Fruit fly (Drosophila melanogaster): ENCODE results near the gene Mesh1.

Gene Mesh1

dm6 chr3R:29207996-29208395 is 5.7 kb upstream of the Mesh1 start (continued):
- TF ChIP-seq CG11093 (GFP tag; IDR thresholded peaks at IDR 0.05) (no peak), CG4404 (GFP tag; IDR thresholded peaks at IDR 0.05) (no peak), tin (GFP tag; optimal IDR thresholded peaks at IDR 0.05) (peak; percentile 66), CG14860 (GFP tag; IDR thresholded peaks at IDR 0.05; ENCODE audit: partially characterized antibody) (no peak), chif (GFP tag; optimal IDR thresholded peaks at IDR 0.05) (peak; percentile 31 to 40), Ets97D (GFP tag; optimal IDR thresholded peaks at IDR 0.05) (no peak), fu2 (GFP tag; optimal IDR thresholded peaks at IDR 0.05) (no peak), sd (tag; optimal IDR thresholded peaks at IDR 0.05) (peak; percentile 9), Usf (GFP tag; optimal IDR thresholded peaks at IDR 0.05) (no peak), repo (GFP tag; optimal IDR thresholded peaks at IDR 0.05) (no peak), sens-2 (GFP tag; IDR thresholded peaks at IDR 0.05) (no peak), bcd (GFP tag; optimal IDR thresholded peaks at IDR 0.05) (peak; percentile 62), hkb (optimal IDR thresholded peaks at IDR 0.05) (no peak), hkb (GFP tag; IDR thresholded peaks at IDR 0.05) (peak; percentile 80), CG6654 (GFP tag; optimal IDR thresholded peaks at IDR 0.05) (no peak), CG1024 (GFP tag; IDR thresholded peaks at IDR 0.05) (0 out of 2 replicates have a peak, but pooled peaks have one; percentile 40), da (GFP tag; optimal IDR thresholded peaks at IDR 0.05) (no peak), Nf-YC (tag; optimal IDR thresholded peaks at IDR 0.05) (peak; percentile 0), knrl (GFP tag; IDR thresholded peaks at IDR 0.05; ENCODE audit: partially characterized antibody) (no peak), Opbp (GFP tag; IDR thresholded peaks at IDR 0.05; ENCODE audit: partially characterized antibody) (no peak), CG12942 (GFP tag; optimal IDR thresholded peaks at IDR 0.05) (no peak), CG8924 (tag; optimal IDR thresholded peaks at IDR 0.05) (peak; percentile 73), psq (GFP tag; optimal IDR thresholded peaks at IDR 0.05) (no peak), MBD-R2 (GFP tag; IDR thresholded peaks at IDR 0.05) (no peak), Dek (tag; optimal IDR thresholded peaks at IDR 0.05) (peak; percentile 60), NK7.1 (GFP tag; optimal IDR thresholded peaks at IDR 0.05) (peak; percentile 14), Sry-δ (GFP tag; optimal IDR thresholded peaks at IDR 0.05) (no peak), Stat92E (GFP tag; optimal IDR thresholded peaks at IDR 0.05) (no peak), Taf1 (GFP tag; IDR thresholded peaks at IDR 0.05) (no peak), CG6791 (GFP tag; IDR thresholded peaks at IDR 0.05; ENCODE audit: partially characterized antibody) (no peak), sens (GFP tag) (peak; percentile 94), tup (GFP tag; optimal IDR thresholded peaks at IDR 0.05) (no peak), Bgb (GFP tag; IDR thresholded peaks at IDR 0.05; ENCODE audit: partially characterized antibody) (no peak), CG9727 (GFP tag; optimal IDR thresholded peaks at IDR 0.05) (peak; percentile 30), CG10543 (GFP tag; optimal IDR thresholded peaks at IDR 0.05) (no peak), CG16813 (GFP tag; IDR thresholded peaks at IDR 0.05; ENCODE audit: partially characterized antibody) (no peak), MESR4 (GFP tag; optimal IDR thresholded peaks at IDR 0.05) (no peak), Sin3A (optimal IDR thresholded peaks at IDR 0.05) (no peak), CG7963 (GFP tag; IDR thresholded peaks at IDR 0.05; ENCODE audit: partially characterized antibody) (no peak), CG13287 (GFP tag; IDR thresholded peaks at IDR 0.05; ENCODE audit: partially characterized antibody) (no peak), CG31365 (tag; optimal IDR thresholded peaks at IDR 0.05) (no peak), dmrt99B (tag; optimal IDR thresholded peaks at IDR 0.05) (peak; percentile 85), CG11504 (tag; optimal IDR thresholded peaks at IDR 0.05) (peak; percentile 88), CG4282 (GFP tag; optimal IDR thresholded peaks at IDR 0.05) (no peak), fd96Cb (tag; optimal IDR thresholded peaks at IDR 0.05) (peak; percentile 82), CG4617 (GFP tag; optimal IDR thresholded peaks at IDR 0.05; ENCODE audit: borderline replicate concordance) (peak; percentile 13), Hmx (GFP tag; optimal IDR thresholded peaks at IDR 0.05) (no peak), CG8765 (GFP tag; IDR thresholded peaks at IDR 0.05) (0 out of 2 replicates have a peak, but pooled peaks have one; percentile 30), dysf (GFP tag; IDR thresholded peaks at IDR 0.05) (peak; percentile 76), Mes4 (GFP tag; optimal IDR thresholded peaks at IDR 0.05) (no peak), Gug (GFP tag; IDR thresholded peaks at IDR 0.05) (no peak; the same call in 3 of the 4 replicates)
